Fruit fly (Drosophila melanogaster) whole organism, embryonic: ENCODE results near the gene Kap3.

ENCODE experiments used
- Abd-B ChIP-seq: fragments of 200-800 bp; sonication (Bioruptor generic); optimal IDR thresholded peaks from 2 replicates; lab custom pipeline; 2018; ENCODE audit warnings: missing biosample characterization, mild to moderate bottlenecking, missing genetic modification characterization, moderate library complexity
- Atf-2 ChIP-seq: fragments of 200-800 bp; sonication (Bioruptor generic); optimal IDR thresholded peaks from 2 replicates; lab custom pipeline; 2016; ENCODE audit warnings: missing biosample characterization, missing genetic modification characterization
- Bteb2 ChIP-seq: fragments of 200-800 bp; sonication (Bioruptor generic); optimal IDR thresholded peaks from 2 replicates; lab custom pipeline; 2016; ENCODE audit warnings: missing biosample characterization, missing genetic modification characterization
- CG12299 ChIP-seq: fragments of 200-800 bp; sonication (Bioruptor generic); optimal IDR thresholded peaks from 2 replicates; lab custom pipeline; 2018; ENCODE audit warnings: missing biosample characterization, mild to moderate bottlenecking, missing genetic modification characterization
- CG1233 ChIP-seq: fragments of 200-800 bp; sonication (Bioruptor generic); optimal IDR thresholded peaks from 4 replicates; lab custom pipeline; 2018; ENCODE audit warnings: missing biosample characterization, mild to moderate bottlenecking, missing genetic modification characterization
- CG12659 ChIP-seq: fragments of 200-800 bp; sonication (Bioruptor generic); optimal IDR thresholded peaks from 3 replicates; lab custom pipeline; 2017; ENCODE audit warnings: mild to moderate bottlenecking, missing biosample characterization, missing genetic modification reagents, missing genetic modification characterization
- CG15601 ChIP-seq: fragments of 200-800 bp; sonication (Bioruptor generic); optimal IDR thresholded peaks from 3 replicates; lab custom pipeline; 2019; ENCODE audit warnings: missing biosample characterization, mild to moderate bottlenecking, missing genetic modification characterization, moderate library complexity
- CG16813 ChIP-seq: fragments of 200-800 bp; sonication (Bioruptor generic); IDR thresholded peaks from 3 replicates; pipeline ENCODE4 v1.3.6; 2022; ENCODE audit warnings: missing biosample characterization, missing genetic modification characterization; ENCODE audit not compliant: partially characterized antibody
- CG17829 ChIP-seq: fragments of 200-800 bp; optimal IDR thresholded peaks from 2 replicates; lab custom pipeline; 2019; ENCODE audit warnings: missing biosample characterization, mild to moderate bottlenecking, missing genetic modification characterization, moderate library complexity
- CG30403 ChIP-seq: fragments of 200-800 bp; sonication (Bioruptor generic); optimal IDR thresholded peaks from 3 replicates; lab custom pipeline; 2016; ENCODE audit warnings: missing biosample characterization, missing genetic modification characterization
- CG31224 ChIP-seq: fragments of 200-800 bp; sonication (Bioruptor generic); IDR thresholded peaks from 2 replicates; pipeline ENCODE4 v1.3.6; 2022; ENCODE audit warnings: missing biosample characterization, missing genetic modification characterization
- CG34224 ChIP-seq: fragments of 200-800 bp; sonication (Bioruptor generic); IDR thresholded peaks from 3 replicates; pipeline ENCODE4 v1.3.6; 2022; ENCODE audit warnings: missing biosample characterization, missing genetic modification characterization; ENCODE audit not compliant: partially characterized antibody
- CG34376 ChIP-seq: fragments of 200-800 bp; sonication (Bioruptor generic); optimal IDR thresholded peaks from 2 replicates; lab custom pipeline; 2018; ENCODE audit warnings: missing biosample characterization, mild to moderate bottlenecking, missing genetic modification characterization
- CG3995 ChIP-seq: fragments of 200-800 bp; sonication (Bioruptor generic); optimal IDR thresholded peaks from 3 replicates; lab custom pipeline; 2016; ENCODE audit warnings: missing biosample characterization, missing genetic modification characterization
- CG42726 ChIP-seq: fragments of 200-800 bp; sonication (Bioruptor generic); IDR thresholded peaks from 2 replicates; pipeline ENCODE4 v1.3.6; 2022; ENCODE audit warnings: missing biosample characterization, missing genetic modification characterization; ENCODE audit not compliant: partially characterized antibody
- CG4328 ChIP-seq: fragments of 200-800 bp; sonication (Bioruptor generic); optimal IDR thresholded peaks from 3 replicates; lab custom pipeline; 2017; ENCODE audit warnings: missing biosample characterization, missing genetic modification reagents, missing genetic modification characterization
- CG6254 ChIP-seq: fragments of 200-800 bp; sonication (Bioruptor generic); optimal IDR thresholded peaks from 3 replicates; lab custom pipeline; 2017; ENCODE audit warnings: mild to moderate bottlenecking, missing biosample characterization, missing genetic modification reagents, missing genetic modification characterization
- CG7963 ChIP-seq: fragments of 200-800 bp; sonication (Bioruptor generic); IDR thresholded peaks from 3 replicates; pipeline ENCODE4 v1.3.6; 2022; ENCODE audit warnings: missing biosample characterization, missing genetic modification characterization; ENCODE audit not compliant: partially characterized antibody
- D19A ChIP-seq: fragments of 200-800 bp; optimal IDR thresholded peaks from 3 replicates; lab custom pipeline; 2019; ENCODE audit warnings: missing biosample characterization, mild to moderate bottlenecking, missing genetic modification characterization, moderate library complexity
- Dll ChIP-seq: fragments of 200-800 bp; sonication (Bioruptor generic); IDR thresholded peaks from 4 replicates; pipeline ENCODE4 v1.3.6; 2022; ENCODE audit warnings: missing biosample characterization, missing genetic modification characterization; ENCODE audit not compliant: partially characterized antibody
- Doc3 ChIP-seq: fragments of 200-800 bp; sonication (Bioruptor generic); IDR thresholded peaks from 3 replicates; pipeline ENCODE4 v1.3.6; 2022; ENCODE audit warnings: missing biosample characterization, missing genetic modification characterization; ENCODE audit not compliant: partially characterized antibody
- Dp ChIP-seq: fragments of 200-800 bp; sonication (Bioruptor generic); optimal IDR thresholded peaks from 2 replicates; lab custom pipeline; 2018; ENCODE audit warnings: missing biosample characterization, mild to moderate bottlenecking, missing genetic modification characterization, moderate library complexity
- Dref ChIP-seq: fragments of 200-800 bp; sonication (Bioruptor generic); IDR thresholded peaks from 2 replicates; pipeline ENCODE4 v1.3.6; 2022; ENCODE audit warnings: missing biosample characterization, missing genetic modification characterization
- E2f2 ChIP-seq: fragments of 200-800 bp; sonication (Bioruptor generic); IDR thresholded peaks from 2 replicates; pipeline ENCODE4 v1.3.6; 2022; ENCODE audit warnings: missing biosample characterization, missing genetic modification characterization
- ERR ChIP-seq: fragments of 200-800 bp; sonication (Bioruptor generic); optimal IDR thresholded peaks from 2 replicates; lab custom pipeline; 2016; ENCODE audit warnings: missing biosample characterization, missing genetic modification characterization
- Ets97D ChIP-seq: fragments of 200-800 bp; sonication (Bioruptor generic); optimal IDR thresholded peaks from 3 replicates; lab custom pipeline; 2016; ENCODE audit warnings: missing biosample characterization, missing genetic modification characterization
- Med ChIP-seq: fragments of 200-800 bp; sonication (Bioruptor generic); peaks from one replicate; lab custom pipeline; 2016; ENCODE audit warnings: missing biosample characterization, missing genetic modification characterization, mild to moderate bottlenecking, inconsistent platforms, moderate library complexity
- Mes4 ChIP-seq: fragments of 200-800 bp; sonication (Bioruptor generic); optimal IDR thresholded peaks from 2 replicates; lab custom pipeline; 2016; ENCODE audit warnings: missing biosample characterization, missing genetic modification characterization
- Nf-YA ChIP-seq: fragments of 200-800 bp; sonication (Bioruptor generic); IDR thresholded peaks from 2 replicates; pipeline ENCODE4 v1.3.6; 2022; ENCODE audit warnings: missing biosample characterization, missing genetic modification characterization
- Opbp ChIP-seq: fragments of 200-800 bp; sonication (Bioruptor generic); IDR thresholded peaks from 3 replicates; pipeline ENCODE4 v1.3.6; 2022; ENCODE audit warnings: missing biosample characterization, missing genetic modification characterization; ENCODE audit not compliant: partially characterized antibody
- Rfx ChIP-seq: fragments of 200-800 bp; sonication (Bioruptor generic); IDR thresholded peaks from 2 replicates; pipeline ENCODE4 v1.3.6; 2022; ENCODE audit warnings: missing biosample characterization, missing genetic modification characterization
- ase ChIP-seq: fragments of 200-800 bp; sonication (Bioruptor generic); IDR thresholded peaks from 3 replicates; pipeline ENCODE4 v1.3.6; 2022; ENCODE audit warnings: missing biosample characterization, missing genetic modification characterization
- ato ChIP-seq: fragments of 200-800 bp; sonication (Bioruptor generic); IDR thresholded peaks from 2 replicates; pipeline ENCODE4 v1.3.6; 2022; ENCODE audit warnings: missing biosample characterization, missing genetic modification characterization; ENCODE audit not compliant: partially characterized antibody
- bbx ChIP-seq: fragments of 200-800 bp; sonication (Bioruptor generic); IDR thresholded peaks from 2 replicates; pipeline ENCODE4 v1.3.6; 2022; ENCODE audit warnings: missing biosample characterization, missing genetic modification characterization; ENCODE audit not compliant: partially characterized antibody
- ci ChIP-seq: fragments of 200-800 bp; sonication (Bioruptor generic); IDR thresholded peaks from 3 replicates; pipeline ENCODE4 v1.3.6; 2022; ENCODE audit warnings: missing biosample characterization, missing genetic modification characterization
- dpn ChIP-seq, 2 experiments: fragments of 200-800 bp; sonication (Bioruptor generic); optimal IDR thresholded peaks; 3 replicates each; lab custom pipeline; 2016; ENCODE audit warnings: missing biosample characterization in 2 of 2, missing genetic modification characterization in 2 of 2
- fd3F ChIP-seq: fragments of 200-800 bp; sonication (Bioruptor generic); optimal IDR thresholded peaks from 2 replicates; lab custom pipeline; 2018; ENCODE audit warnings: missing biosample characterization, mild to moderate bottlenecking, missing genetic modification characterization, moderate library complexity
- hbn ChIP-seq: fragments of 200-800 bp; sonication (Bioruptor generic); IDR thresholded peaks from 2 replicates; pipeline ENCODE4 v1.3.6; 2022; ENCODE audit warnings: missing biosample characterization, missing genetic modification characterization; ENCODE audit not compliant: partially characterized antibody
- hkb ChIP-seq, 2 experiments: fragments of 200-800 bp in 1 of 2; fragments of >200 bp in 1 of 2; sonication (Bioruptor generic) in 1 of 2; IDR thresholded peaks in 1 of 2; optimal IDR thresholded peaks in 1 of 2; 2 replicates each; pipeline versions ENCODE4 v1.3.6 to Lab custom; 2017 to 2022; ENCODE audit warnings: missing biosample characterization in 1 of 2, missing genetic modification characterization in 1 of 2
- lola ChIP-seq, 3 experiments: fragments of >200 bp in 2 of 3; fragments of 200-800 bp in 1 of 3; sonication (Bioruptor generic) in 1 of 3; optimal IDR thresholded peaks; 2 replicates each; lab custom pipeline; 2017 to 2019; ENCODE audit warnings: missing biosample characterization in 3 of 3, missing genetic modification characterization in 3 of 3, mild to moderate bottlenecking in 1 of 3, moderate library complexity in 1 of 3
- nerfin-2 ChIP-seq: fragments of 200-800 bp; sonication (Bioruptor generic); IDR thresholded peaks from 2 replicates; pipeline ENCODE4 v1.3.6; 2022; ENCODE audit warnings: missing biosample characterization, missing genetic modification characterization; ENCODE audit not compliant: partially characterized antibody
- pzg ChIP-seq: fragments of 200-800 bp; sonication (Bioruptor generic); optimal IDR thresholded peaks from 3 replicates; lab custom pipeline; 2018; ENCODE audit warnings: missing biosample characterization, mild to moderate bottlenecking, missing genetic modification characterization, moderate library complexity
- sisA ChIP-seq: fragments of 200-800 bp; sonication (Bioruptor generic); IDR thresholded peaks from 2 replicates; pipeline ENCODE4 v1.3.6; 2022; ENCODE audit warnings: missing biosample characterization, missing genetic modification characterization
- stwl ChIP-seq: fragments of 200-800 bp; sonication (Bioruptor generic); optimal IDR thresholded peaks from 3 replicates; lab custom pipeline; 2018; ENCODE audit warnings: missing biosample characterization, mild to moderate bottlenecking, missing genetic modification characterization, moderate library complexity
- sug ChIP-seq: fragments of 200-800 bp; optimal IDR thresholded peaks from 2 replicates; lab custom pipeline; 2019; ENCODE audit warnings: missing biosample characterization, mild to moderate bottlenecking, missing genetic modification characterization, moderate library complexity
- tll ChIP-seq, 2 experiments: fragments of 200-800 bp in 1 of 2; fragments of >200 bp in 1 of 2; sonication (Bioruptor generic) in 1 of 2; optimal IDR thresholded peaks; 2 replicates each; lab custom pipeline; 2017 to 2019; ENCODE audit warnings: missing biosample characterization in 2 of 2, missing genetic modification characterization in 2 of 2, mild to moderate bottlenecking in 1 of 2, moderate library complexity in 1 of 2
- unc-4 ChIP-seq: fragments of 200-800 bp; sonication (Bioruptor generic); IDR thresholded peaks from 2 replicates; pipeline ENCODE4 v1.3.6; 2022; ENCODE audit warnings: missing biosample characterization, missing genetic modification characterization; ENCODE audit not compliant: partially characterized antibody
- zen2 ChIP-seq: fragments of 200-800 bp; sonication (Bioruptor generic); IDR thresholded peaks from 3 replicates; pipeline ENCODE4 v1.3.6; 2022; ENCODE audit warnings: missing biosample characterization, missing genetic modification characterization; ENCODE audit not compliant: partially characterized antibody

Gene Kap3

dm6 chrX:11359081-11359481 lies 19.2 kb upstream of the Kap3 start, which contains the start of gene Pa1:
Gene Pa1, plus strand, starts transcription at chrX:11359236.
- TF ChIP-seq ase (GFP tag; lab: Robert Waterston, UW) (no peak), Nf-YA (GFP tag; lab: Robert Waterston, UW) (no peak), sug (tag; lab: Kevin White, UChicago) (peak; percentile 17), Abd-B (GFP tag; lab: Kevin White, UChicago) (no peak), CG3995 (GFP tag; lab: Kevin White, UChicago) (no peak), CG31224 (GFP tag; lab: Robert Waterston, UW) (no peak), CG17829 (tag; lab: Kevin White, UChicago) (peak; percentile 37), CG16813 (peak; percentile 61), Bteb2 (GFP tag; lab: Kevin White, UChicago) (no peak), Med (peak; percentile 90), CG42726 (GFP tag; lab: Robert Waterston, UW) (no peak), Ets97D (peak; percentile 56), dpn (GFP tag; optimal IDR thresholded peaks at IDR 0.05; lab: Kevin White, UChicago) (peak in 1 of 2 experiments; percentile 24), ERR (GFP tag; lab: Kevin White, UChicago) (no peak), D19A (tag; lab: Kevin White, UChicago) (no peak), CG12659 (GFP tag; lab: Kevin White, UChicago) (peak; percentile 18), CG7963 (GFP tag; lab: Robert Waterston, UW) (peak; percentile 47; the same call in 1 of the 3 replicates), ato (peak; percentile 39; the same call in 1 of the 2 replicates), Dref (peak; percentile 88), CG12299 (peak; percentile 15), zen2 (GFP tag; lab: Robert Waterston, UW) (peak; percentile 74), ci (GFP tag; lab: Robert Waterston, UW) (peak; percentile 68; the same call in 2 of the 3 replicates), lola (GFP tag; optimal IDR thresholded peaks at IDR 0.05; lab: Kevin White, UChicago) (no peak), E2f2 (peak; percentile 96), fd3F (no peak), bbx (GFP tag; lab: Robert Waterston, UW) (peak; percentile 75), Dll (GFP tag; lab: Robert Waterston, UW) (peak; percentile 76), Rfx (GFP tag; lab: Robert Waterston, UW) (peak; percentile 45; the same call in 1 of the 2 replicates), CG6254 (no peak), CG30403 (GFP tag; lab: Kevin White, UChicago) (no peak), CG4328 (GFP tag; lab: Kevin White, UChicago) (no peak), CG34224 (peak; percentile 76), Opbp (GFP tag; lab: Robert Waterston, UW) (peak; percentile 68; the same call in 2 of the 3 replicates), sisA (GFP tag; lab: Robert Waterston, UW) (no peak), hkb (optimal IDR thresholded peaks at IDR 0.05; lab: Kevin White, UChicago) (no peak), hkb (GFP tag; IDR thresholded peaks at IDR 0.05; lab: Robert Waterston, UW) (no peak), pzg (GFP tag; lab: Kevin White, UChicago) (peak; percentile 62), unc-4 (peak; percentile 71), CG15601 (tag; lab: Kevin White, UChicago) (peak; percentile 5), Atf-2 (GFP tag; lab: Kevin White, UChicago) (no peak), Doc3 (GFP tag; lab: Robert Waterston, UW) (peak; percentile 55), Dp (peak; percentile 91), Mes4 (GFP tag; lab: Kevin White, UChicago) (no peak), tll (GFP tag; optimal IDR thresholded peaks at IDR 0.05; lab: Kevin White, UChicago) (no peak), CG1233 (GFP tag; lab: Kevin White, UChicago) (no peak), nerfin-2 (GFP tag; lab: Robert Waterston, UW) (no peak), CG34376 (peak; percentile 11), stwl (tag; lab: Kevin White, UChicago) (peak; percentile 42), hbn (GFP tag; lab: Robert Waterston, UW) (peak; percentile 68)
